Worm (Caenorhabditis elegans) whole organism, L1 larva: ENCODE data around the gene K02A2.1.

Experiments used
- C04F5.9 ChIP-seq: sonication (generic microtip); optimal IDR thresholded peaks from 2 replicates; lab custom pipeline; 2016; ENCODE audit warnings: missing genetic modification characterization, missing compliant biosample characterization
- Y116A8C.19 ChIP-seq: sonication (generic microtip); optimal IDR thresholded peaks from 2 replicates; lab custom pipeline; 2016; ENCODE audit warnings: missing compliant biosample characterization, missing genetic modification characterization, borderline replicate concordance
- aha-1 ChIP-seq: fragments of 150-350 bp; optimal IDR thresholded peaks from 2 replicates; lab custom pipeline; 2014; ENCODE audit warnings: missing biosample characterization, missing genetic modification characterization
- aly-2 ChIP-seq: fragments of 150-350 bp; optimal IDR thresholded peaks from 2 replicates; lab custom pipeline; 2014; ENCODE audit warnings: missing biosample characterization, missing genetic modification characterization
- ama-1 ChIP-seq: fragments of 150-350 bp; optimal IDR thresholded peaks from 2 replicates; lab custom pipeline; 2014
- blmp-1 ChIP-seq: fragments of 150-350 bp; optimal IDR thresholded peaks from 2 replicates; lab custom pipeline; 2014; ENCODE audit warnings: missing biosample characterization, missing genetic modification characterization
- ceh-88 ChIP-seq: fragments of 200-800 bp; sonication (Bioruptor generic); IDR thresholded peaks from 2 replicates; pipeline ENCODE4 v1.3.6; 2022; ENCODE audit warnings: missing genetic modification characterization, missing compliant biosample characterization
- efl-3 ChIP-seq: fragments of 200-800 bp; sonication (Bioruptor generic); optimal IDR thresholded peaks from 2 replicates; lab custom pipeline; 2018; ENCODE audit warnings: mild to moderate bottlenecking, missing genetic modification characterization, missing compliant biosample characterization
- egl-13 ChIP-seq: sonication (generic microtip); optimal IDR thresholded peaks from 2 replicates; lab custom pipeline; 2016; ENCODE audit warnings: missing genotype, missing genetic modification reagents, missing genetic modification characterization, missing compliant biosample characterization
- egl-27 ChIP-seq, 2 experiments: fragments of 150-350 bp in 1 of 2; sonication (generic microtip); optimal IDR thresholded peaks; 3 replicates each; lab custom pipeline; 2017 to 2018; ENCODE audit warnings: missing biosample characterization in 2 of 2, missing genetic modification characterization in 2 of 2, missing genetic modification reagents in 2 of 2
- elt-2 ChIP-seq: sonication (generic microtip); optimal IDR thresholded peaks from 2 replicates; lab custom pipeline; 2016; ENCODE audit warnings: missing genetic modification characterization, mild to moderate bottlenecking, inconsistent platforms, missing compliant biosample characterization, missing genetic modification reagents
- elt-3 ChIP-seq, 6 experiments: fragments of 150-350 bp in 1 of 6; sonication (generic microtip); optimal IDR thresholded peaks; 2 replicates each; lab custom pipeline; 2017 to 2018; ENCODE audit warnings: missing biosample characterization in 6 of 6, missing genetic modification characterization in 6 of 6, inconsistent platforms in 1 of 6
- fkh-10 ChIP-seq: sonication (generic microtip); optimal IDR thresholded peaks from 2 replicates; lab custom pipeline; 2017; ENCODE audit warnings: missing biosample characterization, missing genetic modification reagents, missing genetic modification characterization
- fkh-4 ChIP-seq: sonication (generic microtip); optimal IDR thresholded peaks from 2 replicates; lab custom pipeline; 2016; ENCODE audit warnings: missing compliant biosample characterization, missing genetic modification characterization, borderline replicate concordance
- fos-1 ChIP-seq: fragments of 150-350 bp; optimal IDR thresholded peaks from 2 replicates; lab custom pipeline; 2014; ENCODE audit warnings: missing biosample characterization, missing genetic modification characterization
- hpl-2 ChIP-seq: fragments of 150-350 bp; optimal IDR thresholded peaks from 2 replicates; lab custom pipeline; 2014; ENCODE audit warnings: missing biosample characterization, missing genetic modification reagents, missing genetic modification characterization
- isw-1 ChIP-seq: fragments of 200-800 bp; sonication (Bioruptor generic); IDR thresholded peaks from 2 replicates; pipeline ENCODE4 v1.3.6; 2022; ENCODE audit warnings: missing genetic modification characterization, missing compliant biosample characterization
- lin-13 ChIP-seq: fragments of 150-350 bp; optimal IDR thresholded peaks from 2 replicates; lab custom pipeline; 2014; ENCODE audit warnings: missing biosample characterization, missing genetic modification reagents, missing genetic modification characterization
- lin-14 ChIP-seq: fragments of 200-800 bp; sonication (Bioruptor generic); optimal IDR thresholded peaks from 2 replicates; lab custom pipeline; 2018; ENCODE audit warnings: mild to moderate bottlenecking, missing genetic modification characterization, moderate library complexity, missing compliant biosample characterization
- lin-15B ChIP-seq: fragments of 150-350 bp; sonication (generic microtip); optimal IDR thresholded peaks from 3 replicates; lab custom pipeline; 2014; ENCODE audit warnings: missing biosample characterization, missing genetic modification characterization
- lin-35 ChIP-seq, 2 experiments: fragments of 150-350 bp; optimal IDR thresholded peaks; 2 replicates each; lab custom pipeline; 2014; ENCODE audit warnings: missing biosample characterization in 2 of 2, missing genetic modification characterization in 2 of 2, missing genetic modification reagents in 2 of 2
- lin-39 ChIP-seq: fragments of 150-350 bp; optimal IDR thresholded peaks from 2 replicates; lab custom pipeline; 2014; ENCODE audit warnings: missing biosample characterization, missing genetic modification reagents, missing genetic modification characterization
- lsy-2 ChIP-seq, 2 experiments: fragments of 150-350 bp; optimal IDR thresholded peaks; 2 replicates each; lab custom pipeline; 2014; ENCODE audit warnings: missing biosample characterization in 2 of 2, missing genetic modification characterization in 2 of 2
- mdl-1 ChIP-seq, 2 experiments: fragments of 150-350 bp; optimal IDR thresholded peaks; 2 replicates each; lab custom pipeline; 2014 to 2017; ENCODE audit warnings: missing biosample characterization in 2 of 2, missing genetic modification characterization in 2 of 2, inconsistent platforms in 1 of 2
- nhr-12 ChIP-seq: sonication (generic microtip); optimal IDR thresholded peaks from 2 replicates; lab custom pipeline; 2017; ENCODE audit warnings: missing biosample characterization, missing genetic modification characterization
- nhr-19 ChIP-seq: fragments of 200-800 bp; sonication (Bioruptor generic); conservative IDR thresholded peaks from 2 replicates; pipeline ENCODE4 v1.3.6; 2022; ENCODE audit warnings: missing genetic modification characterization, missing compliant biosample characterization
- nhr-20 ChIP-seq: sonication (generic microtip); optimal IDR thresholded peaks from 2 replicates; lab custom pipeline; 2016; ENCODE audit warnings: mild to moderate bottlenecking, missing genetic modification characterization, missing compliant biosample characterization
- nhr-28 ChIP-seq: fragments of 150-350 bp; optimal IDR thresholded peaks from 2 replicates; lab custom pipeline; 2014; ENCODE audit warnings: missing biosample characterization, missing genetic modification characterization
- nhr-47 ChIP-seq: sonication (generic microtip); optimal IDR thresholded peaks from 2 replicates; lab custom pipeline; 2016; ENCODE audit warnings: mild to moderate bottlenecking, missing genetic modification characterization, moderate library complexity, missing compliant biosample characterization
- nhr-71 ChIP-seq: sonication (generic microtip); optimal IDR thresholded peaks from 2 replicates; lab custom pipeline; 2016; ENCODE audit warnings: mild to moderate bottlenecking, missing genetic modification characterization, moderate library complexity, missing compliant biosample characterization
- nhr-76 ChIP-seq: sonication (generic microtip); optimal IDR thresholded peaks from 2 replicates; lab custom pipeline; 2017; ENCODE audit warnings: missing biosample characterization, missing genetic modification characterization
- nhr-77 ChIP-seq: fragments of 150-350 bp; optimal IDR thresholded peaks from 2 replicates; lab custom pipeline; 2014; ENCODE audit warnings: missing biosample characterization, missing genetic modification characterization
- nhr-85 ChIP-seq: sonication (generic microtip); peaks from one replicate; lab custom pipeline; 2016; ENCODE audit warnings: missing genetic modification characterization, inconsistent platforms, missing compliant biosample characterization
- pag-3 ChIP-seq: sonication (generic microtip); optimal IDR thresholded peaks from 2 replicates; lab custom pipeline; 2017; ENCODE audit warnings: missing genetic modification characterization, mild to moderate bottlenecking, missing compliant biosample characterization, antibody characterized with exemption, borderline replicate concordance; ENCODE audit not compliant: insufficient read depth
- rnt-1 ChIP-seq: sonication (generic microtip); optimal IDR thresholded peaks from 2 replicates; lab custom pipeline; 2016; ENCODE audit warnings: mild to moderate bottlenecking, missing genetic modification characterization, moderate library complexity, missing compliant biosample characterization
- snu-23 ChIP-seq: sonication (generic microtip); optimal IDR thresholded peaks from 2 replicates; lab custom pipeline; 2016; ENCODE audit warnings: missing genetic modification characterization, missing compliant biosample characterization
- sptf-1 ChIP-seq: fragments of 150-350 bp; optimal IDR thresholded peaks from 2 replicates; lab custom pipeline; 2014; ENCODE audit warnings: missing biosample characterization, missing genetic modification characterization
- swsn-7 ChIP-seq: sonication (generic microtip); optimal IDR thresholded peaks from 2 replicates; lab custom pipeline; 2016; ENCODE audit warnings: missing genetic modification characterization, missing compliant biosample characterization
- tbx-2 ChIP-seq: sonication (generic microtip); optimal IDR thresholded peaks from 2 replicates; lab custom pipeline; 2016; ENCODE audit warnings: missing genetic modification characterization, missing compliant biosample characterization
- tlp-1 ChIP-seq: fragments of 150-350 bp; optimal IDR thresholded peaks from 2 replicates; lab custom pipeline; 2014; ENCODE audit warnings: missing biosample characterization, missing genetic modification characterization
- unc-30 ChIP-seq: sonication (generic microtip); optimal IDR thresholded peaks from 2 replicates; lab custom pipeline; 2017; ENCODE audit warnings: missing biosample characterization, missing genetic modification characterization
- unc-86 ChIP-seq: sonication (generic microtip); optimal IDR thresholded peaks from 2 replicates; lab custom pipeline; 2016; ENCODE audit warnings: missing genetic modification characterization, missing compliant biosample characterization
- vab-15 ChIP-seq: sonication (generic microtip); optimal IDR thresholded peaks from 2 replicates; lab custom pipeline; 2017; ENCODE audit warnings: missing genotype, mild to moderate bottlenecking, missing genetic modification characterization, missing compliant biosample characterization

K02A2.1 gene

ce11 chrII:7413764-7414163 lies 21.3 kb upstream of the K02A2.1 start:
- TF ChIP-seq lin-39 (tag; lab: Kevin White, UChicago) = no peak
- TF ChIP-seq efl-3 (GFP tag; lab: Kevin White, UChicago) = no peak
- TF ChIP-seq ceh-88 (GFP tag; lab: Robert Waterston, UW) = no peak
- TF ChIP-seq hpl-2 (GFP tag; lab: Kevin White, UChicago) = no peak
- no peak for TF ChIP-seq mdl-1 (tag; optimal IDR thresholded peaks at IDR 0.05; lab: Kevin White, UChicago)
- TF ChIP-seq aha-1 (tag; lab: Kevin White, UChicago) = no peak
- no peak for TF ChIP-seq snu-23 (GFP tag; lab: Kevin White, UChicago)
- no peak for TF ChIP-seq swsn-7 (tag; lab: Kevin White, UChicago)

DNA sequence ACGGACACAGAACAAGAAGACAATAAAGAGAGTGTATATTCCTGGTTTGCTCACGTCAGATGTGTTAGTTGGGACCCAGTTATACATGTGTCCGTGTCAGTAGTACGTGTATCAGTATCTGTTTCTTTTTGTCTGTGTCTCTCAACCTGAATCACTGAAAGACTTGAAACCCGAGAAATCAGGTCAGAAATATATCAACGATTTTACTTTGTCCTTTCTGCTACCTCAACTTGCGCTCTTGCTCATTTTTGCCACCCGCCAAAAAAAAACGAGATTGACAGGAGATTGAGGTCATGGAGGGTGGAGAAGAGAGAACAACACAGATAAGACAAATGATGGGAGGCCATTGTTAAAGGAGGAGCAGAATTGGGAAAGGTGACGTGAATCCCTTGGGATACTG lies 15.5 kb upstream of the K02A2.1 start:
- TF ChIP-seq lin-14 (peak; percentile 55), fkh-4 (no peak), rnt-1 (peak; percentile 32)

ce11 chrII:7420157-7420556 lies 14.9 kb upstream of the K02A2.1 start:
- TF ChIP-seq nhr-85 (tag; lab: Kevin White, UChicago) = peak; percentile 39
- TF ChIP-seq fkh-10 (GFP tag; lab: Kevin White, UChicago) = no peak
- peak; percentile 16 for TF ChIP-seq blmp-1 (tag; lab: Kevin White, UChicago)
- peak; percentile 11 for TF ChIP-seq nhr-71 (tag; lab: Kevin White, UChicago)
- TF ChIP-seq unc-30 (tag; lab: Kevin White, UChicago) = no peak
- peak in 1 of 6 experiments; percentile 0 for TF ChIP-seq elt-3 (tag; optimal IDR thresholded peaks at IDR 0.05; lab: Kevin White, UChicago)
- peak; percentile 13 for TF ChIP-seq elt-2 (tag; lab: Kevin White, UChicago)
- peak; percentile 21 for TF ChIP-seq nhr-20 (tag; lab: Kevin White, UChicago)

DNA sequence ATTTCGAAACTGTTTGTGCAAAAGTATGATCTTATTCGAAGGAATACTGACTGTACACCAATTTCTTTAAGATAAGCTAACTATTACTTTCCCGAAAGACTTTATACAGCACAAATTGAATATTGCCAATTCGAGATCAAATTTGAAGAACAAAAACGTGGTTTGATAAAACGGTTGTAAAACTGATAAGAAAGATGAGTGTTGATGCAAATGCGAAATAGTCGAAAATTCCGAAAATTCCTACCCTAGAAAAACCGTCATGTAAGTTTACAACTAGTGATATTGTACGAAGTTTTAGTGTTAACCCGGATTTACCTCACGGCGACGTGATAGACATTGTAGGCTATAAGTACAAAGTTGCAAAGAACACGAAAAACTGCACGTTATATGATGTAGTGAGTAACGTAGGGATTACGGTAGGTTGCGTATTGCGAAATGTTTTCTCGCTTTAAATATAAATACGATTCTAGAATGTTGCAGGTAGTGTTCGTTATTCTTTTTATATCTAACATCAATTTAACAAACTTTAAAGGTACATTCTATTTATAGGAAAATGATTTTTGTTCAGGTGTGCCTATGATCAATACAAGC lies 14.2 kb upstream of the K02A2.1 start:
- TF ChIP-seq tlp-1 (tag; lab: Kevin White, UChicago) = no peak
- no peak for TF ChIP-seq nhr-19 (GFP tag; lab: Robert Waterston, UW)
- TF ChIP-seq rnt-1 = no peak
- peak in 1 of 2 experiments; percentile 39 for TF ChIP-seq lin-35 (GFP tag; optimal IDR thresholded peaks at IDR 0.05; lab: Kevin White, UChicago)
- TF ChIP-seq sptf-1 (tag; lab: Kevin White, UChicago) = no peak
- TF ChIP-seq aly-2 (tag; lab: Kevin White, UChicago) = no peak
- TF ChIP-seq ama-1 (lab: Kevin White, UChicago) = no peak
- TF ChIP-seq tbx-2 (tag; lab: Kevin White, UChicago) = no peak
- TF ChIP-seq nhr-28 (tag; lab: Kevin White, UChicago) = no peak
- no peak for TF ChIP-seq swsn-7 (tag; lab: Kevin White, UChicago)
- TF ChIP-seq vab-15 (tag; lab: Kevin White, UChicago) = no peak
- TF ChIP-seq elt-2 (tag; lab: Kevin White, UChicago) = peak; percentile 56
- TF ChIP-seq elt-3 (tag; optimal IDR thresholded peaks at IDR 0.05; lab: Kevin White, UChicago) = peak in 1 of 6 experiments; percentile 59
- TF ChIP-seq isw-1 (GFP tag; lab: Robert Waterston, UW) = no peak
- TF ChIP-seq egl-13 (tag; lab: Kevin White, UChicago) = no peak
- TF ChIP-seq unc-30 (tag; lab: Kevin White, UChicago) = no peak
- TF ChIP-seq nhr-71 (tag; lab: Kevin White, UChicago) = no peak
- no peak for TF ChIP-seq unc-86 (tag; lab: Kevin White, UChicago)
- TF ChIP-seq egl-27 (tag; optimal IDR thresholded peaks at IDR 0.05; lab: Kevin White, UChicago) = no peak
- no peak for TF ChIP-seq Y116A8C.19 (tag; lab: Kevin White, UChicago)
- TF ChIP-seq C04F5.9 = no peak
- TF ChIP-seq nhr-12 (tag; lab: Kevin White, UChicago) = no peak
- TF ChIP-seq pag-3 (tag; lab: Kevin White, UChicago) = no peak
- no peak for TF ChIP-seq lin-13 (GFP tag; lab: Kevin White, UChicago)
- TF ChIP-seq lin-15B (tag; lab: Kevin White, UChicago) = no peak
- TF ChIP-seq hpl-2 (GFP tag; lab: Kevin White, UChicago) = no peak
- TF ChIP-seq fos-1 = no peak
- TF ChIP-seq nhr-47 (tag; lab: Kevin White, UChicago) = no peak
- no peak for TF ChIP-seq nhr-76 (tag; lab: Kevin White, UChicago)
- TF ChIP-seq lsy-2 (tag; optimal IDR thresholded peaks at IDR 0.05; lab: Kevin White, UChicago) = peak in 1 of 2 experiments; percentile 51
- TF ChIP-seq nhr-77 (tag; lab: Kevin White, UChicago) = no peak
- TF ChIP-seq nhr-20 (tag; lab: Kevin White, UChicago) = peak; percentile 32
